Worm (Caenorhabditis elegans) whole organism, L4 larva: ENCODE data around the gene F32D8.7.

Experiments
- F10B5.3 ChIP-seq: sonication (generic microtip); optimal IDR thresholded peaks from 2 replicates; lab custom pipeline; 2016; ENCODE audit warnings: mild to moderate bottlenecking, missing genetic modification characterization, missing compliant biosample characterization
- F26F4.8 ChIP-seq: fragments of 200-800 bp; sonication (Bioruptor generic); conservative IDR thresholded peaks from 2 replicates; pipeline ENCODE4 v1.3.6; 2022; ENCODE audit warnings: missing genetic modification characterization, missing compliant biosample characterization
- R02D3.7 ChIP-seq: fragments of 150-350 bp; sonication (generic microtip); optimal IDR thresholded peaks from 3 replicates; lab custom pipeline; 2014; ENCODE audit warnings: missing biosample characterization, missing genetic modification characterization
- Y105C5A.15 ChIP-seq: fragments of 200-800 bp; sonication (Bioruptor generic); IDR thresholded peaks from 2 replicates; pipeline ENCODE4 v1.3.6; 2022; ENCODE audit warnings: missing genetic modification characterization, missing compliant biosample characterization
- Y75B8A.6 ChIP-seq: fragments of 200-800 bp; sonication (Bioruptor generic); IDR thresholded peaks from 2 replicates; pipeline ENCODE4 v1.3.6; 2022; ENCODE audit warnings: missing genetic modification reagents, missing genetic modification characterization, missing compliant biosample characterization
- ZK337.2 ChIP-seq: fragments of 200-800 bp; sonication (Bioruptor generic); IDR thresholded peaks from 2 replicates; pipeline ENCODE4 v1.3.6; 2022; ENCODE audit warnings: missing genetic modification reagents, missing genetic modification characterization, missing compliant biosample characterization
- aha-1 ChIP-seq: fragments of 150-350 bp; peaks from one replicate; lab custom pipeline; 2014; ENCODE audit warnings: missing biosample characterization, missing genetic modification characterization
- ama-1 ChIP-seq: fragments of 150-350 bp; optimal IDR thresholded peaks from 2 replicates; lab custom pipeline; 2014; ENCODE audit warnings: inconsistent platforms, mixed read lengths
- arid-1 ChIP-seq: fragments of 200-800 bp; sonication (Bioruptor generic); conservative IDR thresholded peaks from 2 replicates; pipeline ENCODE4 v1.3.6; 2022; ENCODE audit warnings: missing genetic modification reagents, missing genetic modification characterization, missing compliant biosample characterization
- attf-4 ChIP-seq: sonication (generic microtip); optimal IDR thresholded peaks from 3 replicates; lab custom pipeline; 2017; ENCODE audit warnings: missing biosample characterization, missing genetic modification characterization
- ceh-28 ChIP-seq: fragments of 150-350 bp; optimal IDR thresholded peaks from 2 replicates; lab custom pipeline; 2014; ENCODE audit warnings: missing biosample characterization, missing genetic modification reagents, missing genetic modification characterization
- ceh-32 ChIP-seq: sonication (generic microtip); optimal IDR thresholded peaks from 2 replicates; lab custom pipeline; 2016; ENCODE audit warnings: mild to moderate bottlenecking, missing genetic modification characterization, missing compliant biosample characterization; ENCODE audit not compliant: poor library complexity
- ceh-62 ChIP-seq: sonication (generic microtip); optimal IDR thresholded peaks from 2 replicates; lab custom pipeline; 2017; ENCODE audit warnings: missing biosample characterization, missing genetic modification characterization
- ceh-82 ChIP-seq: sonication (generic microtip); optimal IDR thresholded peaks from 2 replicates; lab custom pipeline; 2017; ENCODE audit warnings: missing biosample characterization, missing genetic modification characterization
- ctbp-1 ChIP-seq: fragments of 200-800 bp; sonication (Bioruptor generic); IDR thresholded peaks from 2 replicates; pipeline ENCODE4 v1.3.6; 2022; ENCODE audit warnings: missing genetic modification reagents, missing genetic modification characterization, missing compliant biosample characterization
- daf-16 ChIP-seq, 3 experiments: sonication (generic microtip); optimal IDR thresholded peaks; 2 replicates each; lab custom pipeline; 2016 to 2017; ENCODE audit warnings: missing genetic modification characterization in 3 of 3, missing genetic modification reagents in 3 of 3, mild to moderate bottlenecking in 2 of 3, missing compliant biosample characterization in 2 of 3, missing biosample characterization in 1 of 3, moderate library complexity in 1 of 3
- daf-8 ChIP-seq: fragments of 200-800 bp; sonication (Bioruptor generic); IDR thresholded peaks from 2 replicates; pipeline ENCODE4 v1.3.6; 2022; ENCODE audit warnings: missing genetic modification characterization, missing compliant biosample characterization
- dmd-9 ChIP-seq: fragments of 200-800 bp; sonication (Bioruptor generic); IDR thresholded peaks from 2 replicates; pipeline ENCODE4 v1.3.6; 2022; ENCODE audit warnings: missing genetic modification reagents, missing genetic modification characterization, missing compliant biosample characterization
- duxl-1 ChIP-seq: sonication (generic microtip); optimal IDR thresholded peaks from 2 replicates; lab custom pipeline; 2016; ENCODE audit warnings: mild to moderate bottlenecking, missing genetic modification characterization, moderate library complexity, missing compliant biosample characterization; ENCODE audit not compliant: poor library complexity
- dve-1 ChIP-seq: sonication (generic microtip); optimal IDR thresholded peaks from 2 replicates; lab custom pipeline; 2017; ENCODE audit warnings: antibody characterized with exemption, mild to moderate bottlenecking, missing genetic modification characterization, missing compliant biosample characterization; ENCODE audit not compliant: insufficient read depth
- egl-43 ChIP-seq: fragments of 200-800 bp; sonication (Bioruptor generic); IDR thresholded peaks from 2 replicates; pipeline ENCODE4 v1.3.6; 2022; ENCODE audit warnings: missing genetic modification reagents, missing genetic modification characterization, missing compliant biosample characterization
- hlh-11 ChIP-seq: fragments of 200-800 bp; sonication (Bioruptor generic); optimal IDR thresholded peaks from 2 replicates; lab custom pipeline; 2018; ENCODE audit warnings: mild to moderate bottlenecking, missing genetic modification characterization, missing compliant biosample characterization
- hlh-30 ChIP-seq: sonication (generic microtip); optimal IDR thresholded peaks from 2 replicates; lab custom pipeline; 2017; ENCODE audit warnings: antibody characterized with exemption, mild to moderate bottlenecking, missing genetic modification characterization, missing compliant biosample characterization; ENCODE audit not compliant: insufficient read depth
- hmg-1.1 ChIP-seq: fragments of 200-800 bp; sonication (Bioruptor generic); IDR thresholded peaks from 2 replicates; pipeline ENCODE4 v1.3.6; 2022; ENCODE audit warnings: missing genetic modification reagents, missing genetic modification characterization, missing compliant biosample characterization
- jun-1 ChIP-seq: fragments of 150-350 bp; optimal IDR thresholded peaks from 2 replicates; lab custom pipeline; 2014; ENCODE audit warnings: missing biosample characterization, missing genetic modification reagents, missing genetic modification characterization
- lin-1 ChIP-seq: fragments of 200-800 bp; sonication (Bioruptor generic); IDR thresholded peaks from 2 replicates; pipeline ENCODE4 v1.3.6; 2022; ENCODE audit warnings: missing genetic modification reagents, missing genetic modification characterization, missing compliant biosample characterization
- lin-13 ChIP-seq: fragments of 150-350 bp; optimal IDR thresholded peaks from 2 replicates; lab custom pipeline; 2014; ENCODE audit warnings: missing biosample characterization, missing genetic modification reagents, missing genetic modification characterization
- lin-15B ChIP-seq: fragments of 150-350 bp; sonication (generic microtip); optimal IDR thresholded peaks from 3 replicates; lab custom pipeline; 2014; ENCODE audit warnings: missing biosample characterization, missing genetic modification characterization
- lin-39 ChIP-seq: fragments of 150-350 bp; optimal IDR thresholded peaks from 2 replicates; lab custom pipeline; 2014; ENCODE audit warnings: missing biosample characterization, missing genetic modification reagents, missing genetic modification characterization
- lir-3 ChIP-seq: sonication (generic microtip); optimal IDR thresholded peaks from 2 replicates; lab custom pipeline; 2016; ENCODE audit warnings: mild to moderate bottlenecking, missing genetic modification characterization, missing compliant biosample characterization
- lsy-2 ChIP-seq, 2 experiments: fragments of 150-350 bp in 1 of 2; sonication (generic microtip) in 1 of 2; optimal IDR thresholded peaks; 2 replicates each; lab custom pipeline; 2014 to 2017; ENCODE audit warnings: missing biosample characterization in 2 of 2, missing genetic modification characterization in 2 of 2
- madf-5 ChIP-seq, 2 experiments: fragments of 200-800 bp; sonication (Bioruptor generic); IDR thresholded peaks; 2 replicates each; pipeline ENCODE4 v1.3.6; 2022; ENCODE audit warnings: missing compliant biosample characterization in 2 of 2, missing genetic modification characterization in 2 of 2
- madf-9 ChIP-seq: fragments of 200-800 bp; sonication (Bioruptor generic); conservative IDR thresholded peaks from 2 replicates; pipeline ENCODE4 v1.3.6; 2022; ENCODE audit warnings: missing genetic modification reagents, missing genetic modification characterization, missing compliant biosample characterization
- nhr-10 ChIP-seq: fragments of 150-350 bp; optimal IDR thresholded peaks from 2 replicates; lab custom pipeline; 2014; ENCODE audit warnings: missing biosample characterization, missing genetic modification characterization
- nhr-11 ChIP-seq: fragments of 150-350 bp; optimal IDR thresholded peaks from 2 replicates; lab custom pipeline; 2014; ENCODE audit warnings: missing biosample characterization, missing genetic modification characterization
- nhr-237 ChIP-seq: sonication (generic microtip); optimal IDR thresholded peaks from 2 replicates; lab custom pipeline; 2017; ENCODE audit warnings: missing biosample characterization, missing genetic modification characterization
- nhr-28 ChIP-seq: fragments of 150-350 bp; optimal IDR thresholded peaks from 2 replicates; lab custom pipeline; 2014; ENCODE audit warnings: missing biosample characterization, missing genetic modification characterization
- nhr-41 ChIP-seq: fragments of 200-800 bp; sonication (Bioruptor generic); IDR thresholded peaks from 2 replicates; pipeline ENCODE4 v1.3.6; 2022; ENCODE audit warnings: missing genetic modification reagents, missing genetic modification characterization, missing compliant biosample characterization
- nhr-42 ChIP-seq: fragments of 200-800 bp; sonication (Bioruptor generic); IDR thresholded peaks from 2 replicates; pipeline ENCODE4 v1.3.6; 2022; ENCODE audit warnings: missing genetic modification characterization, missing compliant biosample characterization
- nhr-6 ChIP-seq: fragments of 150-350 bp; optimal IDR thresholded peaks from 2 replicates; lab custom pipeline; 2014; ENCODE audit warnings: missing biosample characterization, missing genetic modification characterization
- nhr-76 ChIP-seq: fragments of 150-350 bp; optimal IDR thresholded peaks from 2 replicates; lab custom pipeline; 2014; ENCODE audit warnings: missing biosample characterization, missing genetic modification characterization
- nhr-77 ChIP-seq: fragments of 150-350 bp; optimal IDR thresholded peaks from 2 replicates; lab custom pipeline; 2014; ENCODE audit warnings: missing biosample characterization, missing genetic modification characterization
- pqm-1 ChIP-seq: sonication (generic microtip); optimal IDR thresholded peaks from 2 replicates; lab custom pipeline; 2017; ENCODE audit warnings: missing biosample characterization, missing genetic modification characterization
- set-16 ChIP-seq: fragments of 200-800 bp; sonication (Bioruptor generic); IDR thresholded peaks from 2 replicates; pipeline ENCODE4 v1.3.6; 2022; ENCODE audit warnings: missing genetic modification reagents, missing genetic modification characterization, missing compliant biosample characterization
- skn-1 ChIP-seq: fragments of 150-350 bp; optimal IDR thresholded peaks from 2 replicates; lab custom pipeline; 2014; ENCODE audit warnings: missing biosample characterization, missing genetic modification characterization
- spr-1 ChIP-seq: sonication (generic microtip); optimal IDR thresholded peaks from 2 replicates; lab custom pipeline; 2016; ENCODE audit warnings: mild to moderate bottlenecking, missing genetic modification characterization, missing compliant biosample characterization
- tag-97 ChIP-seq: fragments of 200-800 bp; sonication (Bioruptor generic); IDR thresholded peaks from 2 replicates; pipeline ENCODE4 v1.3.6; 2022; ENCODE audit warnings: missing genetic modification characterization, missing compliant biosample characterization
- tra-1 ChIP-seq: fragments of 200-800 bp; sonication (Bioruptor generic); IDR thresholded peaks from 2 replicates; pipeline ENCODE4 v1.3.6; 2022; ENCODE audit warnings: missing genetic modification reagents, missing genetic modification characterization, missing compliant biosample characterization
- vab-7 ChIP-seq: fragments of 200-800 bp; sonication (Bioruptor generic); IDR thresholded peaks from 2 replicates; pipeline ENCODE4 v1.3.6; 2022; ENCODE audit warnings: missing genetic modification reagents, missing genetic modification characterization, missing compliant biosample characterization
- zag-1 ChIP-seq: fragments of 150-350 bp; optimal IDR thresholded peaks from 2 replicates; lab custom pipeline; 2014; ENCODE audit warnings: missing biosample characterization, missing genetic modification characterization
- zfp-3 ChIP-seq: fragments of 200-800 bp; sonication (Bioruptor generic); conservative IDR thresholded peaks from 2 replicates; pipeline ENCODE4 v1.3.6; 2022; ENCODE audit warnings: missing genetic modification reagents, missing genetic modification characterization, missing compliant biosample characterization
- ztf-11 ChIP-seq: fragments of 150-350 bp; optimal IDR thresholded peaks from 2 replicates; lab custom pipeline; 2014; ENCODE audit warnings: missing biosample characterization, missing genetic modification characterization
- ztf-7 ChIP-seq: fragments of 150-350 bp; optimal IDR thresholded peaks from 2 replicates; lab custom pipeline; 2014; ENCODE audit warnings: missing biosample characterization, missing genetic modification characterization

Gene F32D8.7

DNA sequence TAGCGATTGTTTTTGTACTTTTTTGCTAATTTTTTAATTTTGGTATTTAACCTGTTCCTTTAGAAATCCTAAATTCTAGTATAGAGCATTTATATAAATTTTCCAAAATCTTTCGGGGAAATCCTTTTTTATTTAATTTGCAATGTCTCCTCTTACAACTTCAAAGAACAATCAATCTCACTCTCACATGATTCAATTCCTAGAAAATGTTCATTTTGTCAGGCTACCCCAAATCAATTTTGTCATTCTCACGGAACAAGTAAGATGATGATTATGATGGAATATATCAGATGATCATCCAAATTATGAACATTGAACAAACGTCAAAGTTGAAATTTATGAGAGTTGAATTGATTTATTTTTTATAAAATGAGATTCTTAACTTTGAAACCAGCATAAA is 39.1 kb downstream of the F32D8.7 start:
- no peak for TF ChIP-seq nhr-237 (tag; lab: Kevin White, UChicago)
- no peak for TF ChIP-seq hmg-1.1
- peak; percentile 23 for TF ChIP-seq hlh-11 (tag; lab: Kevin White, UChicago)
- no peak for TF ChIP-seq ama-1
- TF ChIP-seq daf-16 (GFP tag; optimal IDR thresholded peaks at IDR 0.05; lab: Kevin White, UChicago): no peak
- TF ChIP-seq daf-16 (tag; optimal IDR thresholded peaks at IDR 0.05; lab: Kevin White, UChicago): peak; percentile 22
- TF ChIP-seq nhr-77: no peak
- TF ChIP-seq Y105C5A.15 (GFP tag; lab: Robert Waterston, UW): no peak
- no peak for TF ChIP-seq R02D3.7 (tag; lab: Kevin White, UChicago)
- TF ChIP-seq lsy-2 (tag; optimal IDR thresholded peaks at IDR 0.05; lab: Kevin White, UChicago): peak in 1 of 2 experiments; percentile 76
- TF ChIP-seq nhr-76: no peak
- TF ChIP-seq nhr-28: peak; percentile 48
- TF ChIP-seq dmd-9 (GFP tag; lab: Robert Waterston, UW): no peak
- peak; percentile 30 for TF ChIP-seq aha-1
- TF ChIP-seq nhr-6: no peak
- no peak for TF ChIP-seq vab-7 (GFP tag; lab: Robert Waterston, UW)
- TF ChIP-seq skn-1 (tag; lab: Kevin White, UChicago): no peak
- TF ChIP-seq ceh-82 (tag; lab: Kevin White, UChicago): no peak
- no peak for TF ChIP-seq ceh-28 (tag; lab: Kevin White, UChicago)
- no peak for TF ChIP-seq F10B5.3 (tag; lab: Kevin White, UChicago)
- TF ChIP-seq attf-4 (tag; lab: Kevin White, UChicago): no peak
- peak; percentile 22 for TF ChIP-seq nhr-11 (tag; lab: Kevin White, UChicago)
- TF ChIP-seq hlh-30 (tag; lab: Kevin White, UChicago): peak; percentile 85
- peak; percentile 37 for TF ChIP-seq dve-1 (tag; lab: Kevin White, UChicago)
- peak; percentile 93 for TF ChIP-seq ztf-7 (tag; lab: Kevin White, UChicago)
- TF ChIP-seq arid-1 (GFP tag; lab: Robert Waterston, UW): no peak
- TF ChIP-seq lin-13 (GFP tag; lab: Kevin White, UChicago): no peak
- TF ChIP-seq ceh-32 (tag; lab: Kevin White, UChicago): no peak
- no peak for TF ChIP-seq lir-3
- no peak for TF ChIP-seq nhr-10 (tag; lab: Kevin White, UChicago)
- no peak for TF ChIP-seq madf-9 (GFP tag; lab: Robert Waterston, UW)
- TF ChIP-seq madf-5 (GFP tag; IDR thresholded peaks at IDR 0.05; lab: Robert Waterston, UW): no peak
- no peak for TF ChIP-seq nhr-41 (GFP tag; lab: Robert Waterston, UW)
- TF ChIP-seq ztf-11 (tag; lab: Kevin White, UChicago): no peak
- TF ChIP-seq zag-1: no peak
- TF ChIP-seq nhr-42 (GFP tag; lab: Robert Waterston, UW): 0 out of 2 replicates have a peak, but pooled peaks have one; percentile 16
- TF ChIP-seq spr-1 (tag; lab: Kevin White, UChicago): no peak
- TF ChIP-seq pqm-1 (tag; lab: Kevin White, UChicago): no peak
- no peak for TF ChIP-seq lin-1 (GFP tag; lab: Robert Waterston, UW)
- no peak for TF ChIP-seq lin-39
- TF ChIP-seq lin-15B (tag; lab: Kevin White, UChicago): no peak
- no peak for TF ChIP-seq tag-97 (GFP tag; lab: Robert Waterston, UW)
- no peak for TF ChIP-seq Y75B8A.6 (GFP tag; lab: Robert Waterston, UW)
- TF ChIP-seq daf-8 (GFP tag; lab: Robert Waterston, UW): no peak
- no peak for TF ChIP-seq jun-1 (tag; lab: Kevin White, UChicago)
- TF ChIP-seq F26F4.8: no peak
- TF ChIP-seq zfp-3 (GFP tag; lab: Robert Waterston, UW): no peak
- TF ChIP-seq ceh-62 (tag; lab: Kevin White, UChicago): no peak
- no peak for TF ChIP-seq egl-43 (GFP tag; lab: Robert Waterston, UW)
- TF ChIP-seq ZK337.2: no peak
- TF ChIP-seq ctbp-1 (GFP tag; lab: Robert Waterston, UW): no peak
- no peak for TF ChIP-seq set-16
- TF ChIP-seq tra-1 (GFP tag; lab: Robert Waterston, UW): no peak
- no peak for TF ChIP-seq duxl-1 (tag; lab: Kevin White, UChicago)
